Worm (Caenorhabditis elegans): ENCODE measurements around the gene dph-2.

dph-2 gene

DNA sequence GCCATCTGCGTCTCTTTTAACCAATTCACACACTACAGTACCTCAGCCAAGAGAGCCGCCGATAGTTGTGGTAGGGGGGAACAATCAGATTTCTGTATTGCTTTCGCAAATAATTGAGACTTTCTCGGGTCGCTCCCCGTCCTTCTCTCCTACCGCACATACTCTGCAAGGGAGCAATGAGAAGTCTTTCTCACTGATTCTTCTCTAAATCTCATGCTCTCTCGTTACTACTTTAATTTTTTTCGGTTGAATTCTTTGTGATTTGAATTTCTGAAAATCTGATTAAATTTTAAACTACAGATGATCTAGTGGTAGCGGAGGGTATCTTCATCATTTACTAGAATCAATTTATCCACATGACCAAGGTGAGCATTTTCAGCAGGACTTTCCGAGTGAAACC, 38.8 kb downstream of the dph-2 start, which contains the start of gene ptb-1:
Gene ptb-1, plus strand, starts transcription at position 301 of the 400 bp plus-strand sequence.
- no peak for TF ChIP-seq ZK546.5 (tag; optimal IDR thresholded peaks at IDR 0.05)
- TF ChIP-seq nhr-12 (tag; optimal IDR thresholded peaks at IDR 0.05), result no peak
- TF ChIP-seq ama-1 (optimal IDR thresholded peaks at IDR 0.05), result no peak
- TF ChIP-seq mbf-1 (tag; optimal IDR thresholded peaks at IDR 0.05), result no peak
- TF ChIP-seq skn-1 (tag; optimal IDR thresholded peaks at IDR 0.05), result no peak
- no peak for TF ChIP-seq ceh-82 (tag; optimal IDR thresholded peaks at IDR 0.05)
- TF ChIP-seq unc-62 (GFP tag; optimal IDR thresholded peaks at IDR 0.05), result no peak
- TF ChIP-seq sma-3 (GFP tag; optimal IDR thresholded peaks at IDR 0.05), result no peak
- TF ChIP-seq R02D3.7 (tag; optimal IDR thresholded peaks at IDR 0.05), result no peak
- TF ChIP-seq elt-3 (tag; optimal IDR thresholded peaks at IDR 0.05), result no peak
- TF ChIP-seq Y55F3AM.14 (GFP tag; optimal IDR thresholded peaks at IDR 0.05), result no peak
- TF ChIP-seq elt-1 (tag; optimal IDR thresholded peaks at IDR 0.05), result no peak
- TF ChIP-seq snpc-4 (tag; optimal IDR thresholded peaks at IDR 0.05), result no peak
- no peak for TF ChIP-seq lin-11 (tag; optimal IDR thresholded peaks at IDR 0.05)
- TF ChIP-seq lsy-2 (tag; optimal IDR thresholded peaks at IDR 0.05), result no peak
- no peak for TF ChIP-seq crh-2 (tag; optimal IDR thresholded peaks at IDR 0.05)
- no peak for TF ChIP-seq sma-9 (GFP tag; optimal IDR thresholded peaks at IDR 0.05)
- no peak for TF ChIP-seq sma-9 (tag; optimal IDR thresholded peaks at IDR 0.05)
- no peak for TF ChIP-seq peb-1 (tag; optimal IDR thresholded peaks at IDR 0.05)
- no peak for TF ChIP-seq nhr-21 (tag; optimal IDR thresholded peaks at IDR 0.05)
- no peak for TF ChIP-seq egl-27 (tag; optimal IDR thresholded peaks at IDR 0.05)

DNA sequence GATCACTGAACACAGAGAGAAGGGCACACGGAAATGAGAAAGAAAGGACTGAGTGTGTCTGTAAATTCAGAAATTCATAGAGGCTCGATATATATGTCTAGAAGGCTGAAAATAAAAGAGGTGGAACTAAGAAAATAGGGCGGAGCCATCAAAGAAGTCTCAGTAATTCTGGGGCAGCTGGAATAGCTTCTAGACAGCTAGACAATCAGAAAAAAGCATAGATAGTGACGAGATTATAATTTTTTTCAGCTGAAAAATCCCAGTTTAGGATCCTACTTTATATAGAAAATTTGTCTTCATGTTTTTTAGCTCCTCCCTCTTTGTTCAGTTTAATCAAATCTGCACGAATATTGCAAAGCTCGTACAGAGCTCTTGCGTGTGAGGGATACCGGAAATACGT, 49.1 kb downstream of the dph-2 start, which contains the start of gene D2089.3:
Gene D2089.3, minus strand, starts transcription at position 101 of the 400 bp plus-strand sequence.
- TF ChIP-seq ceh-16 (tag; optimal IDR thresholded peaks at IDR 0.05) (no peak), lin-39 (tag; optimal IDR thresholded peaks at IDR 0.05) (no peak), nhr-12 (tag; optimal IDR thresholded peaks at IDR 0.05) (no peak), nhr-129 (tag; optimal IDR thresholded peaks at IDR 0.05) (no peak), elt-3 (tag; optimal IDR thresholded peaks at IDR 0.05) (no peak), nhr-21 (tag; optimal IDR thresholded peaks at IDR 0.05) (no peak), R02D3.7 (tag; optimal IDR thresholded peaks at IDR 0.05) (no peak), unc-39 (tag; optimal IDR thresholded peaks at IDR 0.05) (no peak), nhr-11 (tag; optimal IDR thresholded peaks at IDR 0.05) (no peak), ama-1 (optimal IDR thresholded peaks at IDR 0.05) (no peak), skn-1 (tag; optimal IDR thresholded peaks at IDR 0.05) (no peak), alr-1 (tag; optimal IDR thresholded peaks at IDR 0.05) (no peak), nhr-25 (tag; optimal IDR thresholded peaks at IDR 0.05) (no peak), sma-9 (GFP tag; optimal IDR thresholded peaks at IDR 0.05) (no peak), sma-9 (tag; optimal IDR thresholded peaks at IDR 0.05) (no peak), ceh-82 (tag; optimal IDR thresholded peaks at IDR 0.05) (no peak), lsy-2 (tag; optimal IDR thresholded peaks at IDR 0.05) (no peak), F13H6.1 (tag; optimal IDR thresholded peaks at IDR 0.05) (no peak), peb-1 (tag; optimal IDR thresholded peaks at IDR 0.05) (no peak)

ce11 chrII:10662698-10663097, 51.4 kb downstream of the dph-2 start, which contains the start of gene D2089.8:
D2089.8 (minus strand) TSS chrII:10662781.
- no peak for TF ChIP-seq nhr-129 (tag; optimal IDR thresholded peaks at IDR 0.05)
- peak in 1 of 2 experiments; percentile 35 for TF ChIP-seq lsy-2 (tag; optimal IDR thresholded peaks at IDR 0.05)
- TF ChIP-seq skn-1 (tag; optimal IDR thresholded peaks at IDR 0.05), result no peak
- TF ChIP-seq nhr-25 (tag; optimal IDR thresholded peaks at IDR 0.05), result no peak
- TF ChIP-seq zag-1 (tag; optimal IDR thresholded peaks at IDR 0.05), result no peak
- peak; percentile 32 for TF ChIP-seq C34F6.9 (tag; optimal IDR thresholded peaks at IDR 0.05)
- TF ChIP-seq peb-1 (tag; optimal IDR thresholded peaks at IDR 0.05), result no peak
- no peak for TF ChIP-seq ztf-4 (tag; optimal IDR thresholded peaks at IDR 0.05)
- TF ChIP-seq fos-1 (tag; optimal IDR thresholded peaks at IDR 0.05), result no peak
- TF ChIP-seq ZK546.5 (tag; optimal IDR thresholded peaks at IDR 0.05), result no peak
- no peak for TF ChIP-seq alr-1 (tag; optimal IDR thresholded peaks at IDR 0.05)
- TF ChIP-seq elt-3 (tag; optimal IDR thresholded peaks at IDR 0.05), result no peak
- no peak for TF ChIP-seq nhr-12 (tag; optimal IDR thresholded peaks at IDR 0.05)
- TF ChIP-seq dmd-4 (tag; optimal IDR thresholded peaks at IDR 0.05), result no peak

DNA sequence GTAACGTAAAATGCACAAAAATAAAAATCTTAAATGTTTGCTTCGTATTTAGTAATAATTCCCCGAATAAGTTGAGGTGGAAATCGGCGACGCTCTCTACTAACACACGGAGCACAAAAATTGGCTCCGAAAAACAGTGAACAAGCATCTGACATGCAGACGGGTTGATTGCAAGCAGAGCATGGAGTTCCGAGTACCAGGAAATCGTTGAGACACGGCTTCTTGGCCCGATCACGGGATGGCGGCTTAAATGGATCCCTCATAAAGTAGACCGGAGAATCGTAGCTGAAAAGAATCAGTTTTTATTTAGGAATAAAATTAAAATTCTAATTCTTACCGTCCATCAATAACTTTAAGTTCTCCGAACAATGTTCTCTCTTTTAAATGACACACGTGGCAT, 51.8 kb downstream of the dph-2 start:
- no peak for TF ChIP-seq nhr-23 (tag; optimal IDR thresholded peaks at IDR 0.05)
- TF ChIP-seq gmeb-1 (tag; optimal IDR thresholded peaks at IDR 0.05), result no peak
